Worm (Caenorhabditis elegans) whole organism, young adult: ENCODE measurements around the gene R03A10.5.
A peak's percentile ranks its signal among the peaks of the same experiment; 100 is the strongest.

Experiments
- F52B5.7 ChIP-seq: sonication (generic microtip); optimal IDR thresholded peaks from 2 replicates; lab custom pipeline; 2016; ENCODE audit warnings: mild to moderate bottlenecking, missing genetic modification characterization, missing compliant biosample characterization
- ama-1 ChIP-seq, 3 experiments: fragments of 150-350 bp in 1 of 3; sonication (generic microtip) in 2 of 3; optimal IDR thresholded peaks; 2 replicates each; lab custom pipeline; 2014 to 2018; ENCODE audit warnings: missing biosample characterization in 2 of 3, missing genetic modification characterization in 2 of 3, missing genetic modification reagents in 2 of 3
- aptf-2 ChIP-seq: fragments of 200-800 bp; sonication (Bioruptor generic); conservative IDR thresholded peaks from 2 replicates; pipeline ENCODE4 v1.3.6; 2022; ENCODE audit warnings: missing genetic modification reagents, missing genetic modification characterization, missing compliant biosample characterization
- egl-44 ChIP-seq: fragments of 200-800 bp; sonication (Bioruptor generic); IDR thresholded peaks from 2 replicates; pipeline ENCODE4 v1.3.6; 2022; ENCODE audit warnings: missing genetic modification reagents, missing genetic modification characterization, missing compliant biosample characterization
- hmg-20 ChIP-seq: fragments of 200-800 bp; sonication (Bioruptor generic); IDR thresholded peaks from 2 replicates; pipeline ENCODE4 v1.3.6; 2022; ENCODE audit warnings: missing genetic modification reagents, missing genetic modification characterization, missing compliant biosample characterization
- nhr-120 ChIP-seq: fragments of 200-800 bp; sonication (Bioruptor generic); IDR thresholded peaks from 2 replicates; pipeline ENCODE4 v1.3.6; 2022; ENCODE audit warnings: missing genetic modification characterization, missing compliant biosample characterization
- pha-4 ChIP-seq: fragments of 150-350 bp; sonication (generic microtip); optimal IDR thresholded peaks from 2 replicates; lab custom pipeline; 2014; ENCODE audit warnings: missing biosample characterization, missing genetic modification reagents, missing genetic modification characterization
- snpc-3.4 ChIP-seq: sonication (generic microtip); optimal IDR thresholded peaks from 2 replicates; lab custom pipeline; 2017; ENCODE audit warnings: missing genetic modification characterization, mild to moderate bottlenecking, missing compliant biosample characterization, antibody characterized with exemption, moderate library complexity, missing genotype, missing genetic modification reagents
- snpc-4 ChIP-seq, 5 experiments: fragments of 150-350 bp in 1 of 5; sonication (generic microtip) in 4 of 5; optimal IDR thresholded peaks; 2 replicates each; lab custom pipeline; 2014 to 2018; ENCODE audit warnings: missing genetic modification characterization in 5 of 5, missing biosample characterization in 3 of 5, antibody characterized with exemption in 2 of 5, mild to moderate bottlenecking in 2 of 5, missing compliant biosample characterization in 2 of 5, missing genotype in 2 of 5, moderate library complexity in 2 of 5, missing genetic modification reagents in 1 of 5
- tbp1 ChIP-seq: fragments of 200-800 bp; sonication (Bioruptor generic); optimal IDR thresholded peaks from 2 replicates; lab custom pipeline; 2018; ENCODE audit warnings: mild to moderate bottlenecking, missing genetic modification characterization, missing compliant biosample characterization
- ztf-25 ChIP-seq: fragments of 200-800 bp; sonication (Bioruptor generic); IDR thresholded peaks from 2 replicates; pipeline ENCODE4 v1.3.6; 2022; ENCODE audit warnings: missing genetic modification reagents, missing genetic modification characterization, missing compliant biosample characterization

DNA sequence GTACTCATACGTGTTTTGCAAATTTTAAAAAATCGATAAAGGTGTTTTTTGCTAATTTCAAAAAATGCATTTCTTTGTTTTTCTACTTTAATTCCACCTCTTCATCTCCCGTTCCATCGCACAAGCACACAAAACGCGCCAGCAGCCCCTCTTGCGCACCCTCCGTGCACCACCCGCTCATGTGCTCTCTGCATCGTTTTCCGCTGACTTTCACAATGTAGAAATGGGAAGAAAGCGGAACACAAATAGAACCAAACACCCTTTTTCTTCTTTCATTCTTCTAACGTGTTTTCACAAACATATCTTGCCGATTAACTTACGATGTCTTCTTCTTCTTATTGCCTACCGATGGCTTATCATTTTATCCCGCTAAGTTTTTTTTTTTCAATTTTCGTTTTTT is 46.2 kb downstream of the R03A10.5 start:
- TF ChIP-seq pha-4 (tag; lab: Kevin White, UChicago) (peak; percentile 55), snpc-4 (GFP tag; optimal IDR thresholded peaks at IDR 0.05; lab: Kevin White, UChicago) (peak; percentile 6), snpc-4 (tag; optimal IDR thresholded peaks at IDR 0.05; lab: Kevin White, UChicago) (peak; percentile 44 to 63 (median 57)), ztf-25 (GFP tag; lab: Robert Waterston, UW) (no peak), snpc-3.4 (tag; lab: Kevin White, UChicago) (no peak), F52B5.7 (tag; lab: Kevin White, UChicago) (no peak), nhr-120 (GFP tag; lab: Robert Waterston, UW) (no peak), aptf-2 (no peak), egl-44 (GFP tag; lab: Robert Waterston, UW) (no peak), ama-1 (optimal IDR thresholded peaks at IDR 0.05; lab: Kevin White, UChicago) (no peak), ama-1 (GFP tag; optimal IDR thresholded peaks at IDR 0.05; lab: Kevin White, UChicago) (no peak), hmg-20 (no peak), tbp1 (GFP tag; lab: Kevin White, UChicago) (peak; percentile 58)
